Worm (Caenorhabditis elegans) whole organism, young adult: ENCODE data around the gene F52E1.9.

ENCODE experiments used
- C06A6.2 ChIP-seq: fragments of 200-800 bp; sonication (Bioruptor generic); conservative IDR thresholded peaks from 2 replicates; pipeline ENCODE4 v1.3.6; 2022; ENCODE audit warnings: missing genetic modification characterization, missing compliant biosample characterization
- F57C9.4 ChIP-seq: sonication (generic microtip); optimal IDR thresholded peaks from 2 replicates; lab custom pipeline; 2017; ENCODE audit warnings: mild to moderate bottlenecking, missing genetic modification characterization, missing compliant biosample characterization
- Y53G8AR.9 ChIP-seq: fragments of 200-800 bp; sonication (Bioruptor generic); conservative IDR thresholded peaks from 2 replicates; pipeline ENCODE4 v1.3.6; 2022; ENCODE audit warnings: missing genetic modification reagents, missing genetic modification characterization, missing compliant biosample characterization
- Y95B8A.8 ChIP-seq: fragments of 200-800 bp; sonication (Bioruptor generic); IDR thresholded peaks from 2 replicates; pipeline ENCODE4 v1.3.6; 2022; ENCODE audit warnings: missing genetic modification reagents, missing genetic modification characterization, missing compliant biosample characterization
- ceh-100 ChIP-seq: fragments of 200-800 bp; sonication (Bioruptor generic); IDR thresholded peaks from 2 replicates; pipeline ENCODE4 v1.3.6; 2022; ENCODE audit warnings: missing genetic modification reagents, missing genetic modification characterization, missing compliant biosample characterization
- nfyb-1 ChIP-seq: fragments of 200-800 bp; sonication (Bioruptor generic); IDR thresholded peaks from 2 replicates; pipeline ENCODE4 v1.3.6; 2022; ENCODE audit warnings: missing genetic modification reagents, missing genetic modification characterization, missing compliant biosample characterization
- rec-8 ChIP-seq, 2 experiments: sonication (generic microtip); optimal IDR thresholded peaks; 2 replicates each; lab custom pipeline; 2016; ENCODE audit warnings: mild to moderate bottlenecking in 2 of 2, missing genetic modification characterization in 2 of 2, missing genetic modification reagents in 2 of 2, missing genotype in 2 of 2, missing biosample characterization in 1 of 2, missing compliant biosample characterization in 1 of 2, moderate library complexity in 1 of 2
- repo-1 ChIP-seq: sonication (generic microtip); optimal IDR thresholded peaks from 2 replicates; lab custom pipeline; 2017; ENCODE audit warnings: mild to moderate bottlenecking, missing genetic modification characterization, missing compliant biosample characterization
- unc-130 ChIP-seq: sonication (generic microtip); optimal IDR thresholded peaks from 2 replicates; lab custom pipeline; 2016; ENCODE audit warnings: missing genetic modification reagents, missing genetic modification characterization, missing compliant biosample characterization

Gene F52E1.9

DNA sequence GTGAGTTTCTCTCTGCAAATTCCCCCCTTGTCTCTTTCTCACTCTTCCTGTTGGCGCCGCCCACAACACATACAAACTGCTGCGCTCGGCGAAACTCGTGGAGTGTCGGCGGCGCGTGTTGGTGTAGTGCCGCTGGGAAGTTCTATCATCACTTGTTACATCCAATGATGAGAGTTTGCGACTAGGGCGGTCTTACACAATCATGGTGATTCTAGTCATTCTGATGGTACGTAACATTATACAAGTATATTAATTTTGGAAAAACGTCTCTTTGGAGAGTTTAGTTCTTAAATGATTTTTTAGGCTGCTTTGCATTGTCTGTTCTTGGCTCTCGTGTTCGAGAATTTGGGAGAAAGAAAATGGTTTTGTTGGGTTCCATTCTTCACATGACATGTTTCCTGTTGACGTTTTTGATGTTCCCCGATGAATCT is 53.5 kb downstream of the F52E1.9 start (continued):
- TF ChIP-seq Y53G8AR.9 (GFP tag; lab: Robert Waterston, UW), result peak; percentile 85
- no peak for TF ChIP-seq F57C9.4
- TF ChIP-seq nfyb-1 (GFP tag; lab: Robert Waterston, UW), result peak; percentile 92
- peak in 1 of 2 experiments; percentile 78 for TF ChIP-seq rec-8 (tag; optimal IDR thresholded peaks at IDR 0.05; lab: Kevin White, UChicago)
- no peak for TF ChIP-seq Y95B8A.8 (GFP tag; lab: Robert Waterston, UW)
- TF ChIP-seq ceh-100 (GFP tag; lab: Robert Waterston, UW), result peak; percentile 66
- peak; percentile 79 for TF ChIP-seq unc-130 (GFP tag; lab: Kevin White, UChicago)
- TF ChIP-seq C06A6.2 (GFP tag; lab: Robert Waterston, UW), result 0 out of 2 replicates have a peak, but pooled peaks have one; percentile 25
- TF ChIP-seq repo-1 (tag; lab: Kevin White, UChicago), result peak; percentile 85
- TF ChIP-seq, all 124 proteins: peak for 89
